Fruit fly (Drosophila melanogaster): ENCODE results near the gene Sbat.

Sbat gene

DNA sequence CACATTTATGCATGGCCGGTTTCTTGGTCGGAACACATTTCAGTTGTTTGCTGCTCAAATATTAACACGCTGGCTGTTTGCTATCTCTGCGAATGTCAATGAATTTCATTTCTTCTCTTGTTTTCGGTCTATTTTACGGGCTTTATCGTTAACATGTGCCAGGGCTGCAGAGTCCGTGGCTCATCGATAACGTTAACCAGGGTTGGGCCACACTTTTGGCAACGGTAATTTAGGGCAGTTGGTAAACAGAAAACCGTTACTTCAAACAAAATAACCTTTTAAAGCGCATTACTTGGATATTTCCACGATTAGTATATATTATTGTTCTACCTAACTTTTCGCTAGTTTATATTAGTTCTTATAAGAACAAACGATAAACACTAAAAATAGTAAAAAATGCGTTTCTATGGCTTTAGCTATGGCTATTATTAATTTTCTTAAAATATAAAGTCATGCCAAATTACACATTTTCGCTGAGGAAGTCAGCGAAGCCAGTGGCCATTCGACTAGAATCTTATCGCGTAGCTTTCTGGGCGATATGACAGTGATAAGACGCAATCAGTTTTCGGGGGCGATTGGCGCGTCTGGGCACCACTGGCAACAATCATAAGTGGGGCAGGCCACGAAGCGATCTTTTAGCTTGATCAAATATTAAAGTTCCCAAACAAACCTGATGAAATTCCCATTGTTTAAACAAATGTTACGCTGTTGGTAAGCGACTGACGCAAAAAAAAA lies 5.0 kb downstream of the Sbat start (continued):
- TF ChIP-seq CG15269 (tag; optimal IDR thresholded peaks at IDR 0.05), result peak; percentile 56
- TF ChIP-seq CG30403 (GFP tag; optimal IDR thresholded peaks at IDR 0.05), result peak; percentile 68
- peak; percentile 60 for TF ChIP-seq CG6854 (GFP tag; optimal IDR thresholded peaks at IDR 0.05)
- TF ChIP-seq grau (tag; optimal IDR thresholded peaks at IDR 0.05), result peak; percentile 61
- TF ChIP-seq CG11696 (GFP tag; IDR thresholded peaks at IDR 0.05), result peak; percentile 27; the same call in 1 of the 2 replicates
- TF ChIP-seq CG10209 (GFP tag; optimal IDR thresholded peaks at IDR 0.05), result peak; percentile 38
- TF ChIP-seq lov (optimal IDR thresholded peaks at IDR 0.05), result no peak
- TF ChIP-seq lov (GFP tag; IDR thresholded peaks at IDR 0.05), result no peak
- peak; percentile 56 for TF ChIP-seq MBD-R2 (GFP tag; IDR thresholded peaks at IDR 0.05)
- no peak for TF ChIP-seq klu (GFP tag; IDR thresholded peaks at IDR 0.05)
- peak; percentile 42 for TF ChIP-seq BEAF-32 (GFP tag; optimal IDR thresholded peaks at IDR 0.05)
- peak; percentile 69 for TF ChIP-seq MTF-1 (GFP tag; optimal IDR thresholded peaks at IDR 0.05; ENCODE audit: borderline replicate concordance)
- TF ChIP-seq Dad (GFP tag; optimal IDR thresholded peaks at IDR 0.05), result no peak
- TF ChIP-seq CG18476 (GFP tag; optimal IDR thresholded peaks at IDR 0.05), result peak; percentile 14
- TF ChIP-seq Ptx1 (GFP tag; IDR thresholded peaks at IDR 0.05), result 0 out of 2 replicates have a peak, but pooled peaks have one; percentile 40
- TF ChIP-seq lilli (GFP tag; optimal IDR thresholded peaks at IDR 0.05), result peak; percentile 92
- peak; percentile 67 for TF ChIP-seq lbe (GFP tag; optimal IDR thresholded peaks at IDR 0.05)
- TF ChIP-seq CG18011 (GFP tag; optimal IDR thresholded peaks at IDR 0.05), result no peak
- TF ChIP-seq CG8359 (GFP tag; optimal IDR thresholded peaks at IDR 0.05; ENCODE audit: borderline replicate concordance), result no peak
- TF ChIP-seq ci (GFP tag; IDR thresholded peaks at IDR 0.05), result peak; percentile 79
- peak; percentile 53 for TF ChIP-seq Dref (GFP tag; IDR thresholded peaks at IDR 0.05)
- no peak for TF ChIP-seq CG16813 (GFP tag; IDR thresholded peaks at IDR 0.05; ENCODE audit: partially characterized antibody)
- TF ChIP-seq CG9437 (GFP tag; optimal IDR thresholded peaks at IDR 0.05), result peak; percentile 99
- TF ChIP-seq CHES-1-like (GFP tag; optimal IDR thresholded peaks at IDR 0.05), result peak; percentile 47
- peak; percentile 45 for TF ChIP-seq CG33213 (GFP tag; optimal IDR thresholded peaks at IDR 0.05)
- TF ChIP-seq zfh2 (GFP tag; optimal IDR thresholded peaks at IDR 0.05), result peak; percentile 62
- peak; percentile 32 for TF ChIP-seq her (GFP tag; optimal IDR thresholded peaks at IDR 0.05)
- peak; percentile 35; the same call in 1 of the 2 replicates for TF ChIP-seq bbx (GFP tag; IDR thresholded peaks at IDR 0.05; ENCODE audit: partially characterized antibody)
- peak; percentile 64 for TF ChIP-seq mirr (GFP tag; optimal IDR thresholded peaks at IDR 0.05)
- TF ChIP-seq CG7839 (tag; optimal IDR thresholded peaks at IDR 0.05), result peak; percentile 51
- TF ChIP-seq Dek (tag; optimal IDR thresholded peaks at IDR 0.05), result peak; percentile 62
- TF ChIP-seq CG12299 (tag; optimal IDR thresholded peaks at IDR 0.05), result peak; percentile 30
- TF ChIP-seq chif (GFP tag; optimal IDR thresholded peaks at IDR 0.05), result peak in 1 of 2 experiments; percentile 4
- peak; percentile 47 for TF ChIP-seq CG8924 (tag; optimal IDR thresholded peaks at IDR 0.05)

DNA sequence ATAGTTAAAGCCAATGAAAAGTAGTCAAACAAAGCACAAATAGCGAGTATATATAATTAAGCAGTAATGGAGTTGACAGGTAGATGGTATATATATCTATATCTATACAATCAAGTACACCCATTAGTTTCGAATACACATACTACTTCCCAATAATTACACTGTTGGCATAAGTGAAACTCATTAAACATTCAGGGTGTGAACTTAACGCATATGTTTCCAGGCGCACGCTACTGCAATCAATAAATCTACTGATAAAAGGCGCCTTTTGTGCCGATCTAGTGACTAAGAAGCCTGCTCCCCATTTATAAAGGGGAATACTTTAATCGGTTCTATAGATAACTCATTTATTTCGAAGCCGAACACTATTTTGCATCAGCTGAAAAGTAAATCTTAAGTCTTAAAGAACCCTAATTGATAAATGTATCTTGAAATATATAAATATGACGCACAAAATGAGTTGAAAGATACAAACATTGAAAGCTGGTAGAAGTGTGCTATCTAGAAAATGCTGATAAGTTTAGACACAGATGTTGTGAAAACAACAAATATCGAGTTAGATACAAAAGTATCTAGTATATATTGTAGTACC lies 5.7 kb downstream of the Sbat start:
- TF ChIP-seq Sox102F (GFP tag; optimal IDR thresholded peaks at IDR 0.05) (no peak), Med (GFP tag) (peak; percentile 35), CG11723 (GFP tag; optimal IDR thresholded peaks at IDR 0.05) (no peak), NC2α (GFP tag; optimal IDR thresholded peaks at IDR 0.05) (no peak), fd64A (GFP tag; optimal IDR thresholded peaks at IDR 0.05) (no peak), CG17385 (GFP tag; optimal IDR thresholded peaks at IDR 0.05) (no peak), Fer1 (GFP tag; optimal IDR thresholded peaks at IDR 0.05) (peak; percentile 2), Mrtf (GFP tag; IDR thresholded peaks at IDR 0.05) (no peak), CG10366 (GFP tag; IDR thresholded peaks at IDR 0.05) (no peak), CG31365 (tag; optimal IDR thresholded peaks at IDR 0.05) (no peak), da (GFP tag; optimal IDR thresholded peaks at IDR 0.05) (no peak), CG4282 (GFP tag; optimal IDR thresholded peaks at IDR 0.05) (no peak), HmgZ (tag; optimal IDR thresholded peaks at IDR 0.05) (no peak), CG18599 (GFP tag; optimal IDR thresholded peaks at IDR 0.05) (no peak), CG6854 (GFP tag; optimal IDR thresholded peaks at IDR 0.05) (no peak), btn (GFP tag; optimal IDR thresholded peaks at IDR 0.05) (no peak), CG15073 (GFP tag; optimal IDR thresholded peaks at IDR 0.05) (no peak)
